Fruit fly (Drosophila melanogaster) whole organism: ENCODE measurements around the gene CG11700.

Experiments used
- CG8478 ChIP-seq: fragments of >200 bp; optimal IDR thresholded peaks from 2 replicates; lab custom pipeline; 2018; ENCODE audit warnings: inconsistent platforms
- Dll ChIP-seq: fragments of >200 bp; optimal IDR thresholded peaks from 2 replicates; lab custom pipeline; 2017
- EcR ChIP-seq, 2 experiments: fragments of >200 bp; optimal IDR thresholded peaks; 2 replicates each; lab custom pipeline; 2017; ENCODE audit warnings: missing biosample characterization in 2 of 2, missing genetic modification characterization in 2 of 2, missing genetic modification reagents in 2 of 2
- pan ChIP-seq: fragments of >200 bp; optimal IDR thresholded peaks from 2 replicates; lab custom pipeline; 2017
- psq ChIP-seq: fragments of >200 bp; optimal IDR thresholded peaks from 2 replicates; lab custom pipeline; 2017
- usp ChIP-seq: fragments of >200 bp; optimal IDR thresholded peaks from 2 replicates; lab custom pipeline; 2017; ENCODE audit warnings: missing biosample characterization, missing genetic modification characterization, mixed read lengths

The CG11700 gene

DNA sequence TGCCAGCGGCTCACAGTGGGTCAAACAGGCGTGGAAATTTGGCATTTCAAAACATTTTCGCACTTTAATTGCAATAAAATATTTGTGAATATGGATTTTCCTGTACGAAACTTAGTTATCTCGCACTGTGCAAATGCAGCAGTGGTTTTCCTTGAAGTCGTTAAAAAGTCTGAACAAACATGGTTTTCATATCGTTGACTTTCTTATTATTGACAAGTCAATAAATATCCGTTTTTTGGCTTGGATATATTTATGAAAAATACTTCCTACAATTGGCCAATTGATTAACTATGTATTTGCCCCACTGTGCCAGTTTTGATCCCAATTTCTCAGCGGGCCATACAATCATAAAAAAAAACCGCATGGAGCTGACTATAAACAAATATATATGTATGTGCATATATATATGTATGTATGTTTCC lies 17.9 kb downstream of the CG11700 start:
- no peak for TF ChIP-seq EcR (GFP tag; optimal IDR thresholded peaks at IDR 0.05; lab: Kevin White, UChicago)
- TF ChIP-seq CG8478 (lab: Kevin White, UChicago): no peak
- no peak for TF ChIP-seq usp (GFP tag; lab: Kevin White, UChicago)
- TF ChIP-seq psq (lab: Kevin White, UChicago): no peak
- no peak for TF ChIP-seq pan (lab: Kevin White, UChicago)
- TF ChIP-seq Dll (lab: Kevin White, UChicago): no peak

DNA sequence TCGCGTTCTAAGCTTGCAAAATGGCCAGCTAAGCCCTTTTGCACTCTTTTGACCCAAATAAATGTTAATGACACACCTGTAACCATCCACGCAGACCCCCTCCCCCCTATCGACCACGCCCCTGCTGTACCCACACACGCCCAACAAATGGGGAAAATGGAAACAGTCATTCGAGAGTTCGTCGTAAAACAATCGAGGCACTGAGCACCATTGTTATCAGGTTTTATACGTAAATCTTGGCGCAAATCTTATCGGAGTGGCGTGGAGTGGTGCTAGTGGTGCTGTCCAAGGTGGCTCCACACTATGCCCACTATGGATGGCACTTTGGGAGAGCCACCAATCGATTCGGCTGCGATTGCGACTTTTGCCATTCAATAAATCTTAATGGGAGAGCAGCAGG lies 18.9 kb downstream of the CG11700 start:
- TF ChIP-seq psq (lab: Kevin White, UChicago) (no peak), pan (lab: Kevin White, UChicago) (no peak), Dll (lab: Kevin White, UChicago) (no peak), CG8478 (lab: Kevin White, UChicago) (no peak), EcR (GFP tag; optimal IDR thresholded peaks at IDR 0.05; lab: Kevin White, UChicago) (no peak), usp (GFP tag; lab: Kevin White, UChicago) (no peak)

DNA sequence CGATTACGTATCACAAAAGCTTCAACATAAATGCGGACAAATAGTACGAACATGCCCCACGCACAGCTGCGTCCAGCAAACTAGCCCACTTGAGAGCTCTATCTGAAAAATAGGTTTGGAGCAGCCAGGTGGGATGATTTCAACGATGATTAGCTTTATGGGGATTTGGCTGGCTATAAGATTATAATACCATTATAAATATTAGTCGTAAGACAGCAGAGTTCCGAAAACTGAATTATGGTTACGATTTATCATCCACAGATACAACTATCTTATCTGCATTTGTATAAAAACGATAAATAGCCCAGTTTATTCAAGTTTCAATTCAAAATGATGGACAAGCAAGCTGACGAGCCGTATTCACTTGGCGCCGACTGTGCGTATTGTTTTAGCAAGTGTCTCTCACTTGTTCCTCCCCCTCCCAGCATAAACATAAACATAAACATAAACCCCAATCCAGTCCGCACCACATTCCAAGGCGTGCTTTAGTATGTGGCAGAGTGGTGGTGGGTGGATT lies 19.7 kb downstream of the CG11700 start:
- TF ChIP-seq CG8478 (lab: Kevin White, UChicago): no peak
- no peak for TF ChIP-seq EcR (GFP tag; optimal IDR thresholded peaks at IDR 0.05; lab: Kevin White, UChicago)
- TF ChIP-seq pan (lab: Kevin White, UChicago): no peak
- no peak for TF ChIP-seq Dll (lab: Kevin White, UChicago)
- no peak for TF ChIP-seq psq (lab: Kevin White, UChicago)
- TF ChIP-seq usp (GFP tag; lab: Kevin White, UChicago): no peak

DNA sequence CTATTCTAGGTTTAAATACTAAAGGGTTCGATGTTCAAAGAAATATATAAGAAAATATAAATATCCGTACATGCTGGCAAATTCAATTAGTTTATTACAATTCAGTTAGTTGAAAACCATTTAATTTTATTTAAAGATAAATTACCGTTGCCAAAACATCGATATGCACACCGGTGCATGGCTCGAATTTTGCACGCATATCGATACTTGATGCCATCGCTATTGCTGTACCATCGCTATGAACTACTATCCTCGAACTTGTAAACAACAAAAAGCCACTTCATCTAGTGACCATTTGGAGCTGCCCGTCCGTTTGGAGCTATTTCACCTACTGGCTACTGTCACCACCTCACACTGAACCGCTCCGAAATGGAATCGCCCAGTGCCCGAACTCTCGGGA lies 22.5 kb downstream of the CG11700 start, which contains the start of gene Josd:
Josd (plus strand) TSS at position 270 of the 400 bp plus-strand sequence.
- TF ChIP-seq CG8478 (lab: Kevin White, UChicago) (no peak), Dll (lab: Kevin White, UChicago) (no peak), psq (lab: Kevin White, UChicago) (no peak), pan (lab: Kevin White, UChicago) (no peak), EcR (GFP tag; optimal IDR thresholded peaks at IDR 0.05; lab: Kevin White, UChicago) (no peak), usp (GFP tag; lab: Kevin White, UChicago) (no peak)

DNA sequence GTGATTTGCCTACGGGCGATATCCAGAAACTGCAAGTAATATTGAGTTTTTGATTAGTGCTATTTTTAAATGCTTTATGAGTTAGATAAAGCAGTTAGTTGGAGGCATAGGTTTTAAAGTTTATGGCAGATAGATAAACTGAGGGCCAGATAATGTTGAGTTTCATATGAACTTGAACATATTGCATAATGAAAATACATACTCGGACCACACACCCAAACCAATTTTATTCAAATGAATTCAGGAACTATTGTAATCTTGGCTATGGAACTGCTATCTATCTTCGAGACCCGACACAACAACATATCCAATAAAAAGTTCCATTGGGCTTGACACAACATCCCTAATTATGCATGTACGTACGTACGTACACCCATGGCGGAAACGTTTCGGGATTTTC lies 23.7 kb downstream of the CG11700 start:
- no peak for TF ChIP-seq Dll (lab: Kevin White, UChicago)
- TF ChIP-seq CG8478 (lab: Kevin White, UChicago): no peak

DNA sequence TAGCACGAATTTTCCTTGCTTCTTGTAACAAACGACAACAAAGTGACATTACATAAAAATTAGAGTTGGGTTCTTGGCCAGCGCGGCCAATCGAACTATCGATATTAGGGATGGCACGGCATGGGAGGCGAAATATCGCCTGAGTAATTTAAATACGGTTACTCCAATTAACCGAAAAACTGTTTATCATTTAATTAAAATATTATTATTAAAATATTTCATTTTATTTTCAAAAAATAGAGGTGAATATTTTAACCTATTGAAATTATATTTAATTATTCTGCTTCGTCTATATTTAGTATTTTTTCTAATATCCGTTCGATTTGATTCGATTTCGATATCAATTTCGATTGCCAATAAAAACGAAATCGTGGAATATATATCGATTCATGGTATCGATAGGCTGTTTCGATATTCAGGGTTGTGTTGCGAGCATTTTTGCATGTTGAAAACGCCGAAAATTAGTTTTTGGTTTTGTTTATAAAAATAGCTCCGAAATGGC lies 27.9 kb downstream of the CG11700 start, which contains the start of the genes Rbcn-3A and Spx:
Rbcn-3A (minus strand) TSS at position 74 of the 502 bp plus-strand sequence.
Spx (plus strand) TSS at position 409 of the 502 bp plus-strand sequence.
- TF ChIP-seq pan (lab: Kevin White, UChicago): no peak
- no peak for TF ChIP-seq CG8478 (lab: Kevin White, UChicago)
- TF ChIP-seq usp (GFP tag; lab: Kevin White, UChicago): no peak
- TF ChIP-seq psq (lab: Kevin White, UChicago): no peak
- no peak for TF ChIP-seq Dll (lab: Kevin White, UChicago)
- no peak for TF ChIP-seq EcR (GFP tag; optimal IDR thresholded peaks at IDR 0.05; lab: Kevin White, UChicago)

DNA sequence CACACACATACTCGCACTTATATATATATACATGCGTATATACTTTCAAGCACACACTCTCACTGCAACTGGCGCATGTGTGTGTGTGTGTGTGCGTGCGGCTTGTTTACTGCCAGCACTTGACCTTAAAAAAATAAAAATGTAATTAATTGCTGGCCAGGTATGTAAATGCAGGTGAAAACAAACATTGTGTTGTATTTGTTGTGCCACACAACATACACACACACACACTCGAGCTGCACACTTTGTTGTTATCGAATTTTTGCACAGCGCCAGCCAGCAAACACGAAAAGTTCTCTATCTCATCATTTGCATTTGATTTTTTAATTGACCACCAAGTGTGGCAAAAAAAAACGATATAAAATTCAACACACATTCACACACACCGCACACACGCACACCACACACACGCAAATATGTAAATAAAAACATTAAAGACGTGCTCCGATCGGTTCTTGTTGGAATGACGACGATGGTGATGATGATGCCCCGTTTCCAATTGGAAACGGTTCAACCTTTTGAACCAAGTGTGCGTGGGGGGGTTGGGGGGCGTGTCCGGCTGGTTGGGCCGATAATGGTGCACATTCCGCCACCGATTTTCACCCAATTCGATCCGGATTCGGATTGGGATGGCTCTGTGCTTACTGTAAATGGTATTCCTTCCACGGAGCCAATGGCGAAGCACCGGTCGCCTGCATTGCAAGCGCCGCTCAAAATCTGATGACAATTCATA lies 28.6 kb downstream of the CG11700 start:
- no peak for TF ChIP-seq psq (lab: Kevin White, UChicago)
- no peak for TF ChIP-seq pan (lab: Kevin White, UChicago)
- no peak for TF ChIP-seq Dll (lab: Kevin White, UChicago)
- no peak for TF ChIP-seq EcR (GFP tag; optimal IDR thresholded peaks at IDR 0.05; lab: Kevin White, UChicago)
- no peak for TF ChIP-seq usp (GFP tag; lab: Kevin White, UChicago)
- TF ChIP-seq CG8478 (lab: Kevin White, UChicago): no peak

DNA sequence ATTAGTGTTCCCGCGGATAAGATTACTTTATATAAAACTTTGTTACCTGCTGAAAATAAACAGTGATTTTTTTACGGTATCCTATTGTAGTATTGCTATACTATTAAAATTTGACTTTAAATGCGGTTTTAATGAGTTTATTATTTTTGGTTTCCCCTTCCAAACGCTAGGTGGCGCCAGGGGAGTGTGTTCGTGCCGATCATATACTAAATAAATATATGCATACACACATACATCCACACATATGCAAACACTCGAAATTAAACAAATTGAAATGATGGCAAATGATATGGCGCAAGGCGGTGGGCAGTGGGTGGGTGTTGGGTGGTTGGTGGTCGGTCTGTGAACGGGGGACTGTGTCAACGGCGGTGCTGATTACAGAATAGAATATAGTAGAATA lies 29.7 kb downstream of the CG11700 start:
- TF ChIP-seq CG8478 (lab: Kevin White, UChicago): no peak
- no peak for TF ChIP-seq pan (lab: Kevin White, UChicago)
- TF ChIP-seq EcR (GFP tag; optimal IDR thresholded peaks at IDR 0.05; lab: Kevin White, UChicago): no peak
- no peak for TF ChIP-seq psq (lab: Kevin White, UChicago)
- TF ChIP-seq Dll (lab: Kevin White, UChicago): no peak
- TF ChIP-seq usp (GFP tag; lab: Kevin White, UChicago): no peak

DNA sequence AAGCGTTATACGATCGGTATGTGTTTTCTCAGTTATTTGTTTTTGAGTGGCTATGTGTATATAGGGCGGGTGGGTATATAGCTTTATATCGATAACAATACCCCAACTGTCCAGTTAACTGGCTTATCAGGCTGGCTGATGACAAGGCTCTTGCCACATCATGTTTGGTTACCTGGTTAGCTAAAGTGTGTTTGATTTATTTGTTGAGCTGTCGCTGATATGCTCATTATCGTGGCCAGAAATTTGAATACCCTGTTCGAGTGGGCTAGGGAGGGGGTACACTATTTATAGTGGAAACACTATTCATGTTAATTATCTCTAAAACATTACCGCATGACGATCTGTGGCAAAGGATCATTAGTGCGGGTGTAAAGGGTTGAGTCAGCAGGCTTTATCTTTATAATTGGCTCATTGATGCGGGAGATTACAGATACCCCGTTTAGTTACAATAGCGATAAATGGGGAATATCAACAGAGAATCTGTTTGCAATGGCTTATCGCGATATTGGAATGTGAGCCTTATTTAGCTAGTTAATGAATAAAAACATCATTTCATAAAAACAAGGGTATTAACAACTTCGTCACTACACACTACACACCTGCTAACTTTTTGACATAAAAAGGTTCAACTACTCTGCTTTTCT lies 30.4 kb downstream of the CG11700 start:
- no peak for TF ChIP-seq pan (lab: Kevin White, UChicago)
- no peak for TF ChIP-seq EcR (GFP tag; optimal IDR thresholded peaks at IDR 0.05; lab: Kevin White, UChicago)
- no peak for TF ChIP-seq CG8478 (lab: Kevin White, UChicago)
- no peak for TF ChIP-seq psq (lab: Kevin White, UChicago)
- TF ChIP-seq usp (GFP tag; lab: Kevin White, UChicago): no peak

DNA sequence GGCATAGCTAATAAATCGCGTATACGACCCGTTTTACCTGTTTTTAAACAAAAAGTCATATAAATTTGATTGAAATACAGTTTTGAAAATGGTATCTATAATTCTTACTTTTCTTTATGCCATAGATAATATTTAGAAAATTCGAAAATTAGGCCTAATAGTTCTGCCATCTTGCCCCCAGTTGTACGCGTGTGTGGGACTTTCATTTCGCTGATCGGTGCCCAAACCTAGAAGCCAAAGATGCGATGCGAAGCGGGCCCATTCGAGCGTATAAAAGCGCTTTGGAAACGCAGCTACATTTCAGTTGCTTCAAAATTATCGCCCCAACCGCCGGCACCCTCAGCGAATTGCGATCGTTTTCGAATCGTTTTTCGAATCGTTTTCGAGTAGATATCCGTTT lies 46.4 kb downstream of the CG11700 start, which contains the start of gene CG14445:
CG14445 (plus strand) TSS at position 301 of the 400 bp plus-strand sequence.
- no peak for TF ChIP-seq CG8478 (lab: Kevin White, UChicago)
